Fruit fly (Drosophila melanogaster) whole organism, embryonic: ENCODE measurements around the gene CG4041.

Source experiments
- CG1024 ChIP-seq: fragments of 200-800 bp; sonication (Bioruptor generic); IDR thresholded peaks from 2 replicates; pipeline ENCODE4 v1.3.6; 2022; ENCODE audit warnings: missing biosample characterization, missing genetic modification characterization
- CG10462 ChIP-seq: fragments of 200-800 bp; sonication (Bioruptor generic); optimal IDR thresholded peaks from 2 replicates; lab custom pipeline; 2016; ENCODE audit warnings: missing biosample characterization, missing genetic modification characterization
- CG15479 ChIP-seq: fragments of 200-800 bp; sonication (Bioruptor generic); optimal IDR thresholded peaks from 3 replicates; lab custom pipeline; 2019; ENCODE audit warnings: missing biosample characterization, mild to moderate bottlenecking, missing genetic modification characterization, moderate library complexity
- CG1602 ChIP-seq: fragments of 200-800 bp; sonication (Bioruptor generic); optimal IDR thresholded peaks from 3 replicates; lab custom pipeline; 2016; ENCODE audit warnings: missing biosample characterization, missing genetic modification characterization
- CG17385 ChIP-seq: fragments of 200-800 bp; sonication (Bioruptor generic); optimal IDR thresholded peaks from 3 replicates; lab custom pipeline; 2018; ENCODE audit warnings: missing biosample characterization, mild to moderate bottlenecking, missing genetic modification characterization
- CG18476 ChIP-seq: fragments of 200-800 bp; sonication (Bioruptor generic); optimal IDR thresholded peaks from 2 replicates; lab custom pipeline; 2016; ENCODE audit warnings: missing biosample characterization, mild to moderate bottlenecking, missing genetic modification characterization
- CG2202 ChIP-seq: fragments of 200-800 bp; sonication (Bioruptor generic); optimal IDR thresholded peaks from 2 replicates; lab custom pipeline; 2018; ENCODE audit warnings: missing biosample characterization, mild to moderate bottlenecking, missing genetic modification characterization
- CG32772 ChIP-seq: fragments of 200-800 bp; sonication (Bioruptor generic); IDR thresholded peaks from 2 replicates; pipeline ENCODE4 v1.3.6; 2022; ENCODE audit warnings: missing biosample characterization, missing genetic modification characterization
- CG33213 ChIP-seq: fragments of 200-800 bp; sonication (Bioruptor generic); optimal IDR thresholded peaks from 3 replicates; lab custom pipeline; 2016; ENCODE audit warnings: missing biosample characterization, missing genetic modification characterization
- CG3847 ChIP-seq: fragments of 200-800 bp; sonication (Bioruptor generic); IDR thresholded peaks from 2 replicates; pipeline ENCODE4 v1.3.6; 2022; ENCODE audit warnings: missing biosample characterization, missing genetic modification characterization
- CG42726 ChIP-seq: fragments of 200-800 bp; sonication (Bioruptor generic); IDR thresholded peaks from 2 replicates; pipeline ENCODE4 v1.3.6; 2022; ENCODE audit warnings: missing biosample characterization, missing genetic modification characterization; ENCODE audit not compliant: partially characterized antibody
- Doc3 ChIP-seq: fragments of 200-800 bp; sonication (Bioruptor generic); IDR thresholded peaks from 3 replicates; pipeline ENCODE4 v1.3.6; 2022; ENCODE audit warnings: missing biosample characterization, missing genetic modification characterization; ENCODE audit not compliant: partially characterized antibody
- Dp ChIP-seq: fragments of 200-800 bp; sonication (Bioruptor generic); optimal IDR thresholded peaks from 2 replicates; lab custom pipeline; 2018; ENCODE audit warnings: missing biosample characterization, mild to moderate bottlenecking, missing genetic modification characterization, moderate library complexity
- Fer3 ChIP-seq: fragments of 200-800 bp; sonication (Bioruptor generic); optimal IDR thresholded peaks from 2 replicates; lab custom pipeline; 2018; ENCODE audit warnings: missing biosample characterization, mild to moderate bottlenecking, missing genetic modification characterization, moderate library complexity
- GATAe ChIP-seq: fragments of 200-800 bp; sonication (Bioruptor generic); conservative IDR thresholded peaks from 2 replicates; pipeline ENCODE4 v1.3.6; 2022; ENCODE audit warnings: missing biosample characterization, missing genetic modification characterization
- Gsc ChIP-seq: fragments of 200-800 bp; sonication (Bioruptor generic); IDR thresholded peaks from 2 replicates; pipeline ENCODE4 v1.3.6; 2022; ENCODE audit warnings: missing biosample characterization, missing genetic modification characterization
- HHEX ChIP-seq: fragments of 200-800 bp; sonication (Bioruptor generic); optimal IDR thresholded peaks from 3 replicates; lab custom pipeline; 2017; ENCODE audit warnings: missing biosample characterization, mild to moderate bottlenecking, missing genetic modification characterization, missing genetic modification reagents
- HLH4C ChIP-seq: fragments of 200-800 bp; sonication (Bioruptor generic); IDR thresholded peaks from 3 replicates; pipeline ENCODE4 v1.3.6; 2022; ENCODE audit warnings: missing biosample characterization, missing genetic modification characterization; ENCODE audit not compliant: partially characterized antibody
- Hr78 ChIP-seq, 2 experiments: fragments of 200-800 bp in 1 of 2; fragments of >200 bp in 1 of 2; sonication (Bioruptor generic) in 1 of 2; optimal IDR thresholded peaks; 2 replicates each; lab custom pipeline; 2017 to 2019; ENCODE audit warnings: missing biosample characterization in 2 of 2, missing genetic modification characterization in 2 of 2, mild to moderate bottlenecking in 1 of 2, moderate library complexity in 1 of 2
- MESR4 ChIP-seq: fragments of 200-800 bp; sonication (Bioruptor generic); optimal IDR thresholded peaks from 2 replicates; lab custom pipeline; 2018; ENCODE audit warnings: missing biosample characterization, mild to moderate bottlenecking, missing genetic modification characterization, moderate library complexity
- Mrtf ChIP-seq: fragments of 200-800 bp; sonication (Bioruptor generic); IDR thresholded peaks from 3 replicates; pipeline ENCODE4 v1.3.6; 2022; ENCODE audit warnings: missing biosample characterization, missing genetic modification characterization
- Myb ChIP-seq: fragments of 200-800 bp; sonication (Bioruptor generic); optimal IDR thresholded peaks from 2 replicates; lab custom pipeline; 2016; ENCODE audit warnings: missing biosample characterization, missing genetic modification characterization
- Neu2 ChIP-seq: fragments of 200-800 bp; sonication (Bioruptor generic); optimal IDR thresholded peaks from 3 replicates; lab custom pipeline; 2016; ENCODE audit warnings: missing biosample characterization, missing genetic modification characterization, borderline replicate concordance
- Opbp ChIP-seq: fragments of 200-800 bp; sonication (Bioruptor generic); IDR thresholded peaks from 3 replicates; pipeline ENCODE4 v1.3.6; 2022; ENCODE audit warnings: missing biosample characterization, missing genetic modification characterization; ENCODE audit not compliant: partially characterized antibody
- Scr ChIP-seq: fragments of 200-800 bp; sonication (Bioruptor generic); IDR thresholded peaks from 2 replicates; pipeline ENCODE4 v1.3.6; 2022; ENCODE audit warnings: missing biosample characterization, missing genetic modification characterization; ENCODE audit not compliant: partially characterized antibody
- YL-1 ChIP-seq: fragments of 200-800 bp; sonication (Bioruptor generic); optimal IDR thresholded peaks from 3 replicates; lab custom pipeline; 2017; ENCODE audit warnings: missing biosample characterization, mild to moderate bottlenecking, missing genetic modification characterization
- ac ChIP-seq: fragments of 200-800 bp; sonication (Bioruptor generic); optimal IDR thresholded peaks from 3 replicates; lab custom pipeline; 2017; ENCODE audit warnings: missing biosample characterization, mild to moderate bottlenecking, missing genetic modification characterization
- ara ChIP-seq: fragments of 200-800 bp; sonication (Bioruptor generic); IDR thresholded peaks from 2 replicates; pipeline ENCODE4 v1.3.6; 2022; ENCODE audit warnings: missing biosample characterization, missing genetic modification characterization
- ash1 ChIP-seq: fragments of 200-800 bp; sonication (Bioruptor generic); optimal IDR thresholded peaks from 2 replicates; lab custom pipeline; 2018; ENCODE audit warnings: missing biosample characterization, mild to moderate bottlenecking, missing genetic modification characterization
- ato ChIP-seq: fragments of 200-800 bp; sonication (Bioruptor generic); IDR thresholded peaks from 2 replicates; pipeline ENCODE4 v1.3.6; 2022; ENCODE audit warnings: missing biosample characterization, missing genetic modification characterization; ENCODE audit not compliant: partially characterized antibody
- chm ChIP-seq: fragments of 200-800 bp; sonication (Bioruptor generic); IDR thresholded peaks from 2 replicates; pipeline ENCODE4 v1.3.6; 2022; ENCODE audit warnings: missing biosample characterization, missing genetic modification characterization
- crc ChIP-seq: fragments of 200-800 bp; sonication (Bioruptor generic); optimal IDR thresholded peaks from 2 replicates; lab custom pipeline; 2016; ENCODE audit warnings: missing biosample characterization, missing genetic modification characterization
- dysf ChIP-seq: fragments of 200-800 bp; sonication (Bioruptor generic); IDR thresholded peaks from 3 replicates; pipeline ENCODE4 v1.3.6; 2022; ENCODE audit warnings: missing biosample characterization, missing genetic modification characterization
- ems ChIP-seq: fragments of 200-800 bp; sonication (Bioruptor generic); optimal IDR thresholded peaks from 3 replicates; lab custom pipeline; 2016; ENCODE audit warnings: missing biosample characterization, missing genetic modification characterization
- eve ChIP-seq, 2 experiments: fragments of >200 bp; optimal IDR thresholded peaks; 2 replicates each; lab custom pipeline; 2017; ENCODE audit warnings: missing biosample characterization in 2 of 2, missing genetic modification characterization in 2 of 2
- fd64A ChIP-seq: fragments of 200-800 bp; sonication (Bioruptor generic); optimal IDR thresholded peaks from 3 replicates; lab custom pipeline; 2018; ENCODE audit warnings: missing biosample characterization, mild to moderate bottlenecking, missing genetic modification characterization
- gcm ChIP-seq: fragments of 200-800 bp; sonication (Bioruptor generic); optimal IDR thresholded peaks from 2 replicates; lab custom pipeline; 2019; ENCODE audit warnings: missing biosample characterization, mild to moderate bottlenecking, missing genetic modification characterization, moderate library complexity
- h ChIP-seq: fragments of >200 bp; optimal IDR thresholded peaks from 2 replicates; lab custom pipeline; 2017
- mld ChIP-seq: fragments of 200-800 bp; sonication (Bioruptor generic); IDR thresholded peaks from 3 replicates; pipeline ENCODE4 v1.3.6; 2022; ENCODE audit warnings: missing biosample characterization, missing genetic modification characterization; ENCODE audit not compliant: partially characterized antibody
- oc ChIP-seq: fragments of 200-800 bp; sonication (Bioruptor generic); optimal IDR thresholded peaks from 2 replicates; lab custom pipeline; 2018; ENCODE audit warnings: missing biosample characterization, mild to moderate bottlenecking, missing genetic modification characterization, moderate library complexity
- odd ChIP-seq: fragments of 200-800 bp; sonication (Bioruptor generic); optimal IDR thresholded peaks from 2 replicates; lab custom pipeline; 2017; ENCODE audit warnings: missing biosample characterization, mild to moderate bottlenecking, missing genetic modification characterization
- p53 ChIP-seq: fragments of 200-800 bp; sonication (Bioruptor generic); optimal IDR thresholded peaks from 2 replicates; lab custom pipeline; 2016; ENCODE audit warnings: missing biosample characterization, missing genetic modification characterization
- pfk ChIP-seq: fragments of 200-800 bp; sonication (Bioruptor generic); optimal IDR thresholded peaks from 2 replicates; lab custom pipeline; 2018; ENCODE audit warnings: missing biosample characterization, mild to moderate bottlenecking, missing genetic modification characterization, moderate library complexity
- psq ChIP-seq: fragments of 200-800 bp; sonication (Bioruptor generic); optimal IDR thresholded peaks from 2 replicates; lab custom pipeline; 2017; ENCODE audit warnings: missing biosample characterization, missing genetic modification characterization
- pzg ChIP-seq: fragments of 200-800 bp; sonication (Bioruptor generic); optimal IDR thresholded peaks from 3 replicates; lab custom pipeline; 2018; ENCODE audit warnings: missing biosample characterization, mild to moderate bottlenecking, missing genetic modification characterization, moderate library complexity
- schlank ChIP-seq: fragments of 200-800 bp; sonication (Bioruptor generic); optimal IDR thresholded peaks from 2 replicates; lab custom pipeline; 2018; ENCODE audit warnings: missing biosample characterization, mild to moderate bottlenecking, missing genetic modification characterization
- sens ChIP-seq: fragments of 200-800 bp; sonication (Bioruptor generic); peaks from one replicate; lab custom pipeline; 2016; ENCODE audit warnings: missing biosample characterization, missing genetic modification characterization
- tll ChIP-seq, 2 experiments: fragments of 200-800 bp in 1 of 2; fragments of >200 bp in 1 of 2; sonication (Bioruptor generic) in 1 of 2; optimal IDR thresholded peaks; 2 replicates each; lab custom pipeline; 2017 to 2019; ENCODE audit warnings: missing biosample characterization in 2 of 2, missing genetic modification characterization in 2 of 2, mild to moderate bottlenecking in 1 of 2, moderate library complexity in 1 of 2
- tup ChIP-seq: fragments of 200-800 bp; sonication (Bioruptor generic); optimal IDR thresholded peaks from 2 replicates; lab custom pipeline; 2016; ENCODE audit warnings: missing biosample characterization, mild to moderate bottlenecking, missing genetic modification characterization, moderate library complexity
- zen2 ChIP-seq: fragments of 200-800 bp; sonication (Bioruptor generic); IDR thresholded peaks from 3 replicates; pipeline ENCODE4 v1.3.6; 2022; ENCODE audit warnings: missing biosample characterization, missing genetic modification characterization; ENCODE audit not compliant: partially characterized antibody

The CG4041 gene

DNA sequence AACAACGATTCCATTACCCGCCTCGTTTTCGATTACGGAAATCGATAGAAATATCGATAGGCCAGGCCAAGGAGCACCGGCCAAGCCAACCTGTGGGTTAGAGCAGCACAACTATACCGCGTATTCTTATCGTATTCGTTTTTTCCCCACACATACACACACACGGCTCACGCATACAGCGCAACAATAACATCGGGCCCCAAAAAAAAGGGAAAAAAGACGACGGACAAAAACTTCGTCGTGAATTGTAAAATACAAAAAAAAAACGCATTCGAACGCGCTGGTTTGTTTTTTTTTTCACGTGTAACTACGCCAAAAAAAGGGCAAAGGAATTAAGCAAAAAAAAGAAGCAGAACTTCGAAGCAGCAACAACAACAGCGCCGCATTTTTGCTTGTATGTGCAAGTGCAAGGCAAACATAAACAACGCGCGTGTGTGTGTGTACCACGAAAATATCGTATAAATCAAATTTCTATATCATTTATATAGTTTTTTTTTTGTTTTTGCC, 9.3 kb downstream of the CG4041 start, which contains the start of gene CG32772 (continued):
- TF ChIP-seq CG42726 (GFP tag; lab: Robert Waterston, UW) = peak; percentile 56; the same call in 1 of the 2 replicates
- no peak for TF ChIP-seq CG18476 (GFP tag; lab: Kevin White, UChicago)
- no peak for TF ChIP-seq CG3847 (GFP tag; lab: Robert Waterston, UW)
- TF ChIP-seq Mrtf (GFP tag; lab: Robert Waterston, UW) = no peak
- TF ChIP-seq chm (GFP tag; lab: Robert Waterston, UW) = 0 out of 2 replicates have a peak, but pooled peaks have one; percentile 36
- TF ChIP-seq crc (GFP tag; lab: Kevin White, UChicago) = no peak
- no peak for TF ChIP-seq Hr78 (GFP tag; optimal IDR thresholded peaks at IDR 0.05; lab: Kevin White, UChicago)
- TF ChIP-seq ara (GFP tag; lab: Robert Waterston, UW) = no peak
- no peak for TF ChIP-seq schlank (tag; lab: Kevin White, UChicago)
- TF ChIP-seq pzg = peak; percentile 58
- TF ChIP-seq Dp (GFP tag; lab: Kevin White, UChicago) = peak; percentile 89
- no peak for TF ChIP-seq HHEX (GFP tag; lab: Kevin White, UChicago)
- TF ChIP-seq dysf (GFP tag; lab: Robert Waterston, UW) = no peak
- TF ChIP-seq sens = peak; percentile 86
- TF ChIP-seq gcm = no peak
- TF ChIP-seq ac (GFP tag; lab: Kevin White, UChicago) = no peak
- peak; percentile 17 for TF ChIP-seq CG15479
- TF ChIP-seq Scr (GFP tag; lab: Robert Waterston, UW) = peak; percentile 80
- TF ChIP-seq psq = no peak
- TF ChIP-seq CG1602 (GFP tag; lab: Kevin White, UChicago) = no peak
- peak; percentile 52 for TF ChIP-seq GATAe
- peak; percentile 87 for TF ChIP-seq HLH4C (GFP tag; lab: Robert Waterston, UW)
- no peak for TF ChIP-seq CG33213 (GFP tag; lab: Kevin White, UChicago)
- no peak for TF ChIP-seq ems (GFP tag; lab: Kevin White, UChicago)
- TF ChIP-seq CG10462 (GFP tag; lab: Kevin White, UChicago) = no peak
- no peak for TF ChIP-seq tll (GFP tag; optimal IDR thresholded peaks at IDR 0.05; lab: Kevin White, UChicago)
- no peak for TF ChIP-seq ash1 (GFP tag; lab: Kevin White, UChicago)
- peak; percentile 88 for TF ChIP-seq Opbp (GFP tag; lab: Robert Waterston, UW)
- TF ChIP-seq CG2202 (tag; lab: Kevin White, UChicago) = no peak
- no peak for TF ChIP-seq Neu2 (GFP tag; lab: Kevin White, UChicago)
- TF ChIP-seq tup = no peak
- no peak for TF ChIP-seq p53 (GFP tag; lab: Kevin White, UChicago)
- no peak for TF ChIP-seq fd64A
- TF ChIP-seq oc (tag; lab: Kevin White, UChicago) = no peak
- no peak for TF ChIP-seq pfk (GFP tag; lab: Kevin White, UChicago)
- peak; percentile 72; the same call in 1 of the 3 replicates for TF ChIP-seq mld (GFP tag; lab: Robert Waterston, UW)
- no peak for TF ChIP-seq Fer3 (tag; lab: Kevin White, UChicago)
- peak; percentile 53; the same call in 1 of the 3 replicates for TF ChIP-seq Doc3
- no peak for TF ChIP-seq Gsc
- TF ChIP-seq CG1024 (GFP tag; lab: Robert Waterston, UW) = no peak
- TF ChIP-seq eve (GFP tag; optimal IDR thresholded peaks at IDR 0.05; lab: Kevin White, UChicago) = no peak
- TF ChIP-seq YL-1 (GFP tag; lab: Kevin White, UChicago) = peak; percentile 67
- peak; percentile 80 for TF ChIP-seq CG32772 (GFP tag; lab: Robert Waterston, UW)
- peak; percentile 85 for TF ChIP-seq ato (GFP tag; lab: Robert Waterston, UW)
- peak; percentile 71 for TF ChIP-seq zen2
- no peak for TF ChIP-seq Myb
- TF ChIP-seq CG17385 = peak; percentile 41
- no peak for TF ChIP-seq h (lab: Kevin White, UChicago)
- TF ChIP-seq odd (GFP tag; lab: Kevin White, UChicago) = peak; percentile 19
- TF ChIP-seq MESR4 (GFP tag; lab: Kevin White, UChicago) = peak; percentile 29
